Worm (Caenorhabditis elegans): ENCODE measurements around the gene Y62H9A.8.

- TF ChIP-seq W03F9.2 (tag; optimal IDR thresholded peaks at IDR 0.05), result no peak
- no peak for TF ChIP-seq him-1 (tag; optimal IDR thresholded peaks at IDR 0.05)
Observed at ce11 chrX:11892328-11892727, at the start of gene Y62H9A.8.

Measured in whole organism, L4/young adult.